Worm (Caenorhabditis elegans) whole organism, L3 larva: ENCODE data around the gene C02F5.2.

ENCODE experiments used
- elt-3 ChIP-seq, 3 experiments: fragments of 150-350 bp in 1 of 3; sonication (generic microtip) in 2 of 3; optimal IDR thresholded peaks; 2 replicates in 2 of 3; 4 replicates in 1 of 3; lab custom pipeline; 2014 to 2017; ENCODE audit warnings: missing biosample characterization in 3 of 3, missing genetic modification characterization in 3 of 3
- lin-15B ChIP-seq: fragments of 150-350 bp; optimal IDR thresholded peaks from 2 replicates; lab custom pipeline; 2014; ENCODE audit warnings: missing biosample characterization, missing genetic modification characterization
- lin-39 ChIP-seq: fragments of 150-350 bp; optimal IDR thresholded peaks from 2 replicates; lab custom pipeline; 2018; ENCODE audit warnings: missing biosample characterization, missing genetic modification reagents, missing genetic modification characterization
- pqm-1 ChIP-seq: fragments of 150-350 bp; optimal IDR thresholded peaks from 2 replicates; lab custom pipeline; 2017; ENCODE audit warnings: missing biosample characterization, missing genetic modification characterization, inconsistent platforms

DNA sequence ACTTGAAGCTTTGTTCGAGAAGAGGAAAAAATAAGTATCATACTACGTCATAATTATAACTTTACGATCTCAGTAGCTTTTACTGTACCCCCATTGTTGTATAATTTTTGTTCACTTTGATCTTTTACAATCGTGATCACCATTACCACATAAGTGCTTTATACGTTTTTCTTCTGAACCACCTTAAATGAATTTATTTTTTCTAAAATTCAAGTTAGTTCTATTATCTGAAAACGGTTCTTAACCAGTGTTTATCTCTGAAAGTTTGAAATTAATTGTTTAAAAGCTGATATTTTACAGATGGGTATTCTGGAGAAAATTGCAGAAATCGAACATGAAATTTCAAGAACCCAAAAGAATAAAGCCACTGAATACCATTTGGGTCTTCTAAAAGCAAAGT, 3.8 kb upstream of the C02F5.2 start, which contains the start of gene C02F5.3:
- TF ChIP-seq lin-15B, result no peak
- TF ChIP-seq pqm-1 (tag; lab: Kevin White, UChicago), result no peak
- TF ChIP-seq elt-3 (tag; optimal IDR thresholded peaks at IDR 0.05; lab: Kevin White, UChicago), result no peak
- no peak for TF ChIP-seq lin-39 (tag; lab: Kevin White, UChicago)
